Fruit fly (Drosophila melanogaster) whole organism, embryonic: ENCODE data around the gene AP-1sigma.

Experiments
- CG10267 ChIP-seq: fragments of 200-800 bp; sonication (Bioruptor generic); optimal IDR thresholded peaks from 2 replicates; lab custom pipeline; 2018; ENCODE audit warnings: missing biosample characterization, mild to moderate bottlenecking, missing genetic modification characterization, moderate library complexity
- CG10462 ChIP-seq: fragments of 200-800 bp; sonication (Bioruptor generic); optimal IDR thresholded peaks from 2 replicates; lab custom pipeline; 2016; ENCODE audit warnings: missing biosample characterization, missing genetic modification characterization
- CG11247 ChIP-seq: fragments of 200-800 bp; sonication (Bioruptor generic); IDR thresholded peaks from 2 replicates; pipeline ENCODE4 v1.3.6; 2022; ENCODE audit warnings: missing biosample characterization, missing genetic modification characterization
- CG13775 ChIP-seq: fragments of 200-800 bp; sonication (Bioruptor generic); optimal IDR thresholded peaks from 3 replicates; lab custom pipeline; 2017; ENCODE audit warnings: missing biosample characterization, mild to moderate bottlenecking, missing genetic modification characterization
- CG15073 ChIP-seq: fragments of 200-800 bp; sonication (Bioruptor generic); optimal IDR thresholded peaks from 2 replicates; lab custom pipeline; 2016; ENCODE audit warnings: missing biosample characterization, missing genetic modification characterization
- CG15479 ChIP-seq: fragments of 200-800 bp; sonication (Bioruptor generic); optimal IDR thresholded peaks from 3 replicates; lab custom pipeline; 2019; ENCODE audit warnings: missing biosample characterization, mild to moderate bottlenecking, missing genetic modification characterization, moderate library complexity
- CG16779 ChIP-seq: fragments of 200-800 bp; sonication (Bioruptor generic); IDR thresholded peaks from 2 replicates; pipeline ENCODE4 v1.3.6; 2022; ENCODE audit warnings: missing biosample characterization, missing genetic modification characterization
- CG17328 ChIP-seq: fragments of 200-800 bp; sonication (Bioruptor generic); IDR thresholded peaks from 2 replicates; pipeline ENCODE4 v1.3.6; 2022; ENCODE audit warnings: missing biosample characterization, missing genetic modification characterization
- CG17612 ChIP-seq: fragments of 200-800 bp; sonication (Bioruptor generic); IDR thresholded peaks from 2 replicates; pipeline ENCODE4 v1.3.6; 2022; ENCODE audit warnings: missing biosample characterization, missing genetic modification characterization
- CG2120 ChIP-seq: fragments of 200-800 bp; sonication (Bioruptor generic); optimal IDR thresholded peaks from 3 replicates; lab custom pipeline; 2016; ENCODE audit warnings: missing biosample characterization, missing genetic modification characterization
- CG4328 ChIP-seq: fragments of 200-800 bp; sonication (Bioruptor generic); optimal IDR thresholded peaks from 3 replicates; lab custom pipeline; 2017; ENCODE audit warnings: missing biosample characterization, missing genetic modification reagents, missing genetic modification characterization
- CG5245 ChIP-seq: fragments of 200-800 bp; sonication (Bioruptor generic); optimal IDR thresholded peaks from 3 replicates; lab custom pipeline; 2016; ENCODE audit warnings: missing biosample characterization, missing genetic modification characterization
- CG6813 ChIP-seq: fragments of 200-800 bp; sonication (Bioruptor generic); optimal IDR thresholded peaks from 2 replicates; lab custom pipeline; 2017; ENCODE audit warnings: missing biosample characterization, missing genetic modification characterization, mild to moderate bottlenecking, moderate library complexity, missing genetic modification reagents
- CG7372 ChIP-seq: fragments of 200-800 bp; sonication (Bioruptor generic); IDR thresholded peaks from 2 replicates; pipeline ENCODE4 v1.3.6; 2022; ENCODE audit warnings: missing biosample characterization, missing genetic modification characterization
- CG7987 ChIP-seq: fragments of 200-800 bp; sonication (Bioruptor generic); optimal IDR thresholded peaks from 2 replicates; lab custom pipeline; 2018; ENCODE audit warnings: missing biosample characterization, mild to moderate bottlenecking, missing genetic modification characterization, moderate library complexity
- Dfd ChIP-seq, 2 experiments: fragments of >200 bp; optimal IDR thresholded peaks; 2 replicates each; lab custom pipeline; 2017; ENCODE audit warnings: missing biosample characterization in 2 of 2, missing genetic modification characterization in 2 of 2
- Drgx ChIP-seq: fragments of 200-800 bp; sonication (Bioruptor generic); IDR thresholded peaks from 2 replicates; pipeline ENCODE4 v1.3.6; 2022; ENCODE audit warnings: missing biosample characterization, missing genetic modification characterization
- ERR ChIP-seq: fragments of 200-800 bp; sonication (Bioruptor generic); optimal IDR thresholded peaks from 2 replicates; lab custom pipeline; 2016; ENCODE audit warnings: missing biosample characterization, missing genetic modification characterization
- HLHmδ ChIP-seq: fragments of 200-800 bp; sonication (Bioruptor generic); optimal IDR thresholded peaks from 2 replicates; lab custom pipeline; 2018; ENCODE audit warnings: missing biosample characterization, mild to moderate bottlenecking, missing genetic modification characterization, moderate library complexity
- Hr3 ChIP-seq: fragments of 200-800 bp; sonication (Bioruptor generic); optimal IDR thresholded peaks from 3 replicates; lab custom pipeline; 2016; ENCODE audit warnings: missing biosample characterization, missing genetic modification characterization
- Hsf ChIP-seq: fragments of 200-800 bp; sonication (Bioruptor generic); optimal IDR thresholded peaks from 3 replicates; lab custom pipeline; 2016; ENCODE audit warnings: missing biosample characterization, missing genetic modification characterization
- PHDP ChIP-seq: fragments of 200-800 bp; sonication (Bioruptor generic); optimal IDR thresholded peaks from 3 replicates; lab custom pipeline; 2018; ENCODE audit warnings: missing biosample characterization, mild to moderate bottlenecking, missing genetic modification characterization, moderate library complexity
- Poxn ChIP-seq: fragments of 200-800 bp; sonication (Bioruptor generic); IDR thresholded peaks from 2 replicates; pipeline ENCODE4 v1.3.6; 2022; ENCODE audit warnings: missing biosample characterization, missing genetic modification characterization
- Rx ChIP-seq: fragments of 200-800 bp; sonication (Bioruptor generic); IDR thresholded peaks from 2 replicates; pipeline ENCODE4 v1.3.6; 2022; ENCODE audit warnings: missing biosample characterization, missing genetic modification characterization
- ab ChIP-seq: fragments of 200-800 bp; sonication (Bioruptor generic); optimal IDR thresholded peaks from 2 replicates; lab custom pipeline; 2016; ENCODE audit warnings: missing biosample characterization, missing genetic modification characterization
- ash1 ChIP-seq: fragments of 200-800 bp; sonication (Bioruptor generic); optimal IDR thresholded peaks from 2 replicates; lab custom pipeline; 2018; ENCODE audit warnings: missing biosample characterization, mild to moderate bottlenecking, missing genetic modification characterization
- bbx ChIP-seq: fragments of 200-800 bp; sonication (Bioruptor generic); IDR thresholded peaks from 2 replicates; pipeline ENCODE4 v1.3.6; 2022; ENCODE audit warnings: missing biosample characterization, missing genetic modification characterization; ENCODE audit not compliant: partially characterized antibody
- cato ChIP-seq: fragments of 200-800 bp; sonication (Bioruptor generic); optimal IDR thresholded peaks from 2 replicates; lab custom pipeline; 2016; ENCODE audit warnings: missing biosample characterization, missing genetic modification characterization, borderline replicate concordance
- dpn ChIP-seq, 2 experiments: fragments of 200-800 bp; sonication (Bioruptor generic); optimal IDR thresholded peaks; 3 replicates each; lab custom pipeline; 2016; ENCODE audit warnings: missing biosample characterization in 2 of 2, missing genetic modification characterization in 2 of 2
- eve ChIP-seq, 2 experiments: fragments of >200 bp; optimal IDR thresholded peaks; 2 replicates each; lab custom pipeline; 2017; ENCODE audit warnings: missing biosample characterization in 2 of 2, missing genetic modification characterization in 2 of 2
- gcm ChIP-seq: fragments of 200-800 bp; sonication (Bioruptor generic); optimal IDR thresholded peaks from 2 replicates; lab custom pipeline; 2019; ENCODE audit warnings: missing biosample characterization, mild to moderate bottlenecking, missing genetic modification characterization, moderate library complexity
- gsb-n ChIP-seq: fragments of 200-800 bp; sonication (Bioruptor generic); optimal IDR thresholded peaks from 3 replicates; lab custom pipeline; 2018; ENCODE audit warnings: missing biosample characterization, mild to moderate bottlenecking, missing genetic modification characterization
- gt ChIP-seq: fragments of 200-800 bp; sonication (Bioruptor generic); IDR thresholded peaks from 2 replicates; pipeline ENCODE4 v1.3.6; 2022; ENCODE audit warnings: missing biosample characterization, missing genetic modification characterization
- ham ChIP-seq: fragments of 200-800 bp; sonication (Bioruptor generic); IDR thresholded peaks from 2 replicates; pipeline ENCODE4 v1.3.6; 2022; ENCODE audit warnings: missing biosample characterization, missing genetic modification characterization
- jigr1 ChIP-seq: fragments of 200-800 bp; sonication (Bioruptor generic); IDR thresholded peaks from 3 replicates; pipeline ENCODE4 v1.3.6; 2022; ENCODE audit warnings: missing biosample characterization, missing genetic modification characterization
- lov ChIP-seq, 2 experiments: fragments of 200-800 bp in 1 of 2; fragments of >200 bp in 1 of 2; sonication (Bioruptor generic) in 1 of 2; IDR thresholded peaks in 1 of 2; optimal IDR thresholded peaks in 1 of 2; 2 replicates in 1 of 2; 3 replicates in 1 of 2; pipeline versions ENCODE4 v1.3.6 to Lab custom; 2017 to 2022; ENCODE audit warnings: missing biosample characterization in 1 of 2, missing genetic modification characterization in 1 of 2
- otp ChIP-seq: fragments of 200-800 bp; sonication (Bioruptor generic); IDR thresholded peaks from 3 replicates; pipeline ENCODE4, ENCODE4 v1.3.6; 2022; ENCODE audit warnings: missing biosample characterization, missing genetic modification characterization
- pfk ChIP-seq: fragments of 200-800 bp; sonication (Bioruptor generic); optimal IDR thresholded peaks from 2 replicates; lab custom pipeline; 2018; ENCODE audit warnings: missing biosample characterization, mild to moderate bottlenecking, missing genetic modification characterization, moderate library complexity
- pho ChIP-seq: fragments of 200-800 bp; sonication (Bioruptor generic); optimal IDR thresholded peaks from 2 replicates; lab custom pipeline; 2016; ENCODE audit warnings: missing biosample characterization, missing genetic modification characterization
- ranshi ChIP-seq: fragments of 200-800 bp; sonication (Bioruptor generic); IDR thresholded peaks from 2 replicates; pipeline ENCODE4 v1.3.6; 2022; ENCODE audit warnings: missing biosample characterization, missing genetic modification characterization
- sc ChIP-seq, 3 experiments: fragments of >200 bp in 2 of 3; fragments of 200-800 bp in 1 of 3; sonication (Bioruptor generic) in 1 of 3; optimal IDR thresholded peaks; 2 replicates in 2 of 3; 3 replicates in 1 of 3; lab custom pipeline; 2017; ENCODE audit warnings: mild to moderate bottlenecking in 1 of 3, missing biosample characterization in 1 of 3, missing genetic modification characterization in 1 of 3, missing genetic modification reagents in 1 of 3
- sima ChIP-seq: fragments of 200-800 bp; sonication (Bioruptor generic); optimal IDR thresholded peaks from 2 replicates; lab custom pipeline; 2016; ENCODE audit warnings: missing biosample characterization, missing genetic modification characterization
- slou ChIP-seq: fragments of 200-800 bp; sonication (Bioruptor generic); optimal IDR thresholded peaks from 3 replicates; lab custom pipeline; 2016; ENCODE audit warnings: missing biosample characterization, missing genetic modification characterization
- slp2 ChIP-seq: fragments of 200-800 bp; sonication (Bioruptor generic); optimal IDR thresholded peaks from 2 replicates; lab custom pipeline; 2016; ENCODE audit warnings: missing biosample characterization, missing genetic modification characterization
- sob ChIP-seq: fragments of 200-800 bp; sonication (Bioruptor generic); IDR thresholded peaks from 2 replicates; pipeline ENCODE4 v1.3.6; 2022; ENCODE audit warnings: missing biosample characterization, missing genetic modification characterization
- stwl ChIP-seq: fragments of 200-800 bp; sonication (Bioruptor generic); optimal IDR thresholded peaks from 3 replicates; lab custom pipeline; 2018; ENCODE audit warnings: missing biosample characterization, mild to moderate bottlenecking, missing genetic modification characterization, moderate library complexity
- trem ChIP-seq: fragments of 200-800 bp; optimal IDR thresholded peaks from 3 replicates; lab custom pipeline; 2019; ENCODE audit warnings: missing biosample characterization, mild to moderate bottlenecking, missing genetic modification characterization, moderate library complexity
- zfh1 ChIP-seq: fragments of 200-800 bp; sonication (Bioruptor generic); IDR thresholded peaks from 3 replicates; pipeline ENCODE4 v1.3.6; 2022; ENCODE audit warnings: missing biosample characterization, missing genetic modification characterization
- zfh2 ChIP-seq: fragments of 200-800 bp; sonication (Bioruptor generic); optimal IDR thresholded peaks from 2 replicates; lab custom pipeline; 2016; ENCODE audit warnings: missing biosample characterization, missing genetic modification characterization

The AP-1sigma gene

DNA sequence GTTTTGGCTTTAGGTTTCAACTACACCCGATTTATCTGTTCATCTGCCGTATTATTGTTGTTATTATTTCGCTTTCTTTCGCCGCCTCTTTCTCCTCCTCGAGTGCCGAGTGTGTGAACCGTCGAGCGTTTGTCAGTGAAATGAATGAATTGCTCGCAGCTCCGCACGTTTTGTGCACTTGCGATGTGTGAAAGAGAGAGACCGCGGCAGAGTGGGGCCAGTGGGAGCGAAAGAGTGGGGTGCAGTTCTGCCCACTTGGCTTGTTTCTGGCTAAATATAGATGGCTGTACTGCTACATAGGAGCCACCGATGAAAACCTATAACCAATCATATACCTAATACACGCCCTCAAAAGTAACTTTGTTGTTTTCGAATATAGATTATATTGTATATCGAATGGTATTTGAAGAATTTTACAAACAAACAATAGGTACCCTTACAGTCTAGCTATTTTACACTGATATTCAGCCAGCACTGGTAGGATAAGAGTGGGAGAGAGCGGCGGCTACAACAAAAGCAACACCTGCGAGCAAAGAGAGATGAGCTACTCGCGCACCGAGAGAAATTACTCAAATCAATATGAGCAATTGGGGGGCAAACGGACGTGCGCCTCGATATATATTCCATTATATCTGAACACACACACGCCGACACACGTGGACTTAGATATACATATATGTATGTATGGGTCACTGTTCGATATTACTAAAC lies 48.2 kb downstream of the AP-1sigma start (continued):
- TF ChIP-seq pho (GFP tag; lab: Kevin White, UChicago), result no peak
- TF ChIP-seq CG10267, result no peak
- no peak for TF ChIP-seq Hsf (GFP tag; lab: Kevin White, UChicago)
- TF ChIP-seq gcm (GFP tag; lab: Kevin White, UChicago), result peak; percentile 3
- 0 out of 2 replicates have a peak, but pooled peaks have one; percentile 4 for TF ChIP-seq ranshi (GFP tag; lab: Robert Waterston, UW)
- no peak for TF ChIP-seq dpn (GFP tag; optimal IDR thresholded peaks at IDR 0.05; lab: Kevin White, UChicago)
- TF ChIP-seq CG11247 (GFP tag; lab: Robert Waterston, UW), result no peak
- TF ChIP-seq ham (GFP tag; lab: Robert Waterston, UW), result no peak
- TF ChIP-seq CG17612, result no peak
- no peak for TF ChIP-seq sima
- TF ChIP-seq stwl, result no peak
- no peak for TF ChIP-seq slou (GFP tag; lab: Kevin White, UChicago)
- no peak for TF ChIP-seq Dfd (GFP tag; optimal IDR thresholded peaks at IDR 0.05; lab: Kevin White, UChicago)
- no peak for TF ChIP-seq jigr1
- no peak for TF ChIP-seq Hr3 (GFP tag; lab: Kevin White, UChicago)
- no peak for TF ChIP-seq eve (GFP tag; optimal IDR thresholded peaks at IDR 0.05; lab: Kevin White, UChicago)
- TF ChIP-seq gt, result no peak
- TF ChIP-seq CG7372 (GFP tag; lab: Robert Waterston, UW), result no peak
- no peak for TF ChIP-seq gsb-n (tag; lab: Kevin White, UChicago)
- TF ChIP-seq sc (optimal IDR thresholded peaks at IDR 0.05; lab: Kevin White, UChicago), result no peak
- TF ChIP-seq sc (GFP tag; optimal IDR thresholded peaks at IDR 0.05; lab: Kevin White, UChicago), result no peak
- TF ChIP-seq zfh1 (GFP tag; lab: Robert Waterston, UW), result no peak
- TF ChIP-seq CG4328, result no peak
- TF ChIP-seq cato (GFP tag; lab: Kevin White, UChicago), result no peak
- TF ChIP-seq ab (GFP tag; lab: Kevin White, UChicago), result no peak
- TF ChIP-seq sob (GFP tag; lab: Robert Waterston, UW), result no peak
- TF ChIP-seq CG5245 (GFP tag; lab: Kevin White, UChicago), result no peak
- TF ChIP-seq CG10462 (GFP tag; lab: Kevin White, UChicago), result no peak
- peak; percentile 42 for TF ChIP-seq CG2120
- TF ChIP-seq CG16779 (GFP tag; lab: Robert Waterston, UW), result 0 out of 2 replicates have a peak, but pooled peaks have one; percentile 35
- TF ChIP-seq HLHmδ (GFP tag; lab: Kevin White, UChicago), result no peak
- TF ChIP-seq CG17328, result no peak
- no peak for TF ChIP-seq CG15479 (GFP tag; lab: Kevin White, UChicago)
- no peak for TF ChIP-seq Rx
- TF ChIP-seq lov (optimal IDR thresholded peaks at IDR 0.05; lab: Kevin White, UChicago), result no peak
- no peak for TF ChIP-seq lov (GFP tag; IDR thresholded peaks at IDR 0.05; lab: Robert Waterston, UW)
- 0 out of 2 replicates have a peak, but pooled peaks have one; percentile 42 for TF ChIP-seq Drgx (GFP tag; lab: Robert Waterston, UW)
- no peak for TF ChIP-seq CG6813 (GFP tag; lab: Kevin White, UChicago)
- TF ChIP-seq CG13775 (GFP tag; lab: Kevin White, UChicago), result no peak
- no peak for TF ChIP-seq PHDP (tag; lab: Kevin White, UChicago)
- TF ChIP-seq otp (GFP tag; lab: Robert Waterston, UW), result 0 out of 3 replicates have a peak, but pooled peaks have one; percentile 22
- no peak for TF ChIP-seq bbx (GFP tag; lab: Robert Waterston, UW)
- no peak for TF ChIP-seq pfk
- TF ChIP-seq ERR (GFP tag; lab: Kevin White, UChicago), result no peak
- no peak for TF ChIP-seq trem (tag; lab: Kevin White, UChicago)
- no peak for TF ChIP-seq Poxn
- TF ChIP-seq slp2, result no peak
- no peak for TF ChIP-seq CG15073
- TF ChIP-seq ash1 (GFP tag; lab: Kevin White, UChicago), result no peak
- TF ChIP-seq CG7987 (GFP tag; lab: Kevin White, UChicago), result no peak
- no peak for TF ChIP-seq zfh2 (GFP tag; lab: Kevin White, UChicago)
